5 fruit fly cellular contexts compared by ENCODE assay signal in the genomic region with DNA sequence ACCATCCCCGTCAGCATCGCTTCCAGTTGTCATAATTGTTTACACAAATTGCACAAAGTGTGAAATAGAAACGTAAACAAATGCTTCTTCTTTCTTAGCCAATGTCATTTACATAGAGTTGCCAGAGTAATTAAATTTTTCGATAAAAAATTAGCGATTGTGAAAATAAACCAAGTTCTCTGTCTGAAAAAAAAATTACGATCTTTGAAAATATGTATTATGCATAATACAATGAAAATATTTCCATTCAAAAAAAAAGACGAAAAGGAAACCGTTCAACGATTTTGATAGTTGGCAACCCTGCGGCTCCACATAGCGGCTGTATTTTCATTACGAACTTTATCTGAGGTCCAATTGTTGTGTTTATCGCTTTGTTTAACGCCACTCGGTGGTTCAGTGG.
TF ChIP-seq lines count a peak whose summit lies in the region.

A gene (minus strand): TSS at position 105 of the 400 bp plus-strand sequence.
A gene (plus strand): TSS at position 309 of the 400 bp plus-strand sequence.

TF ChIP-seq in whole organism, adult, 20 proteins besides CTCF, POLR2A, EP300 and RAD21 (continued from another document):
- TF ChIP-seq tj (GFP tag; optimal IDR thresholded peaks at IDR 0.05; lab: Kevin White, UChicago) (peak; percentile 71), ovo (GFP tag; optimal IDR thresholded peaks at IDR 0.05; lab: Kevin White, UChicago) (peak; percentile 52), cnc (optimal IDR thresholded peaks at IDR 0.05; lab: Kevin White, UChicago) (no peak)

TF ChIP-seq in whole organism, embryonic, 481 proteins besides CTCF, POLR2A, EP300 and RAD21 (continued from another document and continues in another):
- TF ChIP-seq kay (GFP tag; optimal IDR thresholded peaks at IDR 0.05; lab: Kevin White, UChicago): peak; percentile 81
- peak; percentile 85 for TF ChIP-seq pum (GFP tag; optimal IDR thresholded peaks at IDR 0.05; lab: Kevin White, UChicago)
- peak; percentile 87 for TF ChIP-seq Hr3 (GFP tag; optimal IDR thresholded peaks at IDR 0.05; lab: Kevin White, UChicago)
- peak; percentile 81 for TF ChIP-seq CG7372 (GFP tag; IDR thresholded peaks at IDR 0.05; lab: Robert Waterston, UW)
- TF ChIP-seq Abd-B (GFP tag; optimal IDR thresholded peaks at IDR 0.05; lab: Kevin White, UChicago): peak; percentile 89
- TF ChIP-seq CG3726 (GFP tag; IDR thresholded peaks at IDR 0.05; lab: Robert Waterston, UW): peak; percentile 70; the same call in 2 of the 3 replicates
- TF ChIP-seq ewg (GFP tag; optimal IDR thresholded peaks at IDR 0.05; lab: Kevin White, UChicago): peak; percentile 81
- peak; percentile 91 for TF ChIP-seq seq (GFP tag; IDR thresholded peaks at IDR 0.05; lab: Robert Waterston, UW)
- peak; percentile 89 for TF ChIP-seq salm (tag; optimal IDR thresholded peaks at IDR 0.05; lab: Kevin White, UChicago)
- peak; percentile 88 for TF ChIP-seq chm (GFP tag; IDR thresholded peaks at IDR 0.05; lab: Robert Waterston, UW)
- peak; percentile 31 for TF ChIP-seq p53 (GFP tag; optimal IDR thresholded peaks at IDR 0.05; lab: Kevin White, UChicago)
- TF ChIP-seq btn (GFP tag; optimal IDR thresholded peaks at IDR 0.05; lab: Kevin White, UChicago): peak; percentile 64
- peak; percentile 47 for TF ChIP-seq Usf (GFP tag; optimal IDR thresholded peaks at IDR 0.05; lab: Kevin White, UChicago)
- TF ChIP-seq CG10654 (GFP tag; optimal IDR thresholded peaks at IDR 0.05; lab: Kevin White, UChicago): peak; percentile 86
- peak; percentile 76 for TF ChIP-seq dimm (GFP tag; IDR thresholded peaks at IDR 0.05; lab: Robert Waterston, UW)
- TF ChIP-seq CG2199 (GFP tag; IDR thresholded peaks at IDR 0.05; lab: Robert Waterston, UW): peak; percentile 72; the same call in 1 of the 3 replicates
- TF ChIP-seq hkb (optimal IDR thresholded peaks at IDR 0.05; lab: Kevin White, UChicago): no peak
- peak; percentile 95 for TF ChIP-seq hkb (GFP tag; IDR thresholded peaks at IDR 0.05; lab: Robert Waterston, UW)
- TF ChIP-seq fd96Cb (tag; optimal IDR thresholded peaks at IDR 0.05; lab: Kevin White, UChicago): peak; percentile 89
- 0 out of 2 replicates have a peak, but pooled peaks have one; percentile 27 for TF ChIP-seq inv (GFP tag; IDR thresholded peaks at IDR 0.05; lab: Robert Waterston, UW; ENCODE audit: partially characterized antibody)
- TF ChIP-seq Kr (GFP tag; optimal IDR thresholded peaks at IDR 0.05; lab: Kevin White, UChicago): no peak
- no peak for TF ChIP-seq sqz (GFP tag; optimal IDR thresholded peaks at IDR 0.05; lab: Kevin White, UChicago)
- TF ChIP-seq emc (GFP tag; optimal IDR thresholded peaks at IDR 0.05; lab: Kevin White, UChicago): peak; percentile 73
- peak; percentile 93 for TF ChIP-seq tgo (GFP tag; IDR thresholded peaks at IDR 0.05; lab: Robert Waterston, UW)
- peak; percentile 60 for TF ChIP-seq CG4404 (GFP tag; IDR thresholded peaks at IDR 0.05; lab: Robert Waterston, UW)
- TF ChIP-seq al (GFP tag; IDR thresholded peaks at IDR 0.05; lab: Robert Waterston, UW): peak; percentile 83
- TF ChIP-seq tx (GFP tag; optimal IDR thresholded peaks at IDR 0.05; lab: Kevin White, UChicago): peak; percentile 86
- TF ChIP-seq Jarid2 (GFP tag; optimal IDR thresholded peaks at IDR 0.05; lab: Kevin White, UChicago): peak; percentile 28
- TF ChIP-seq CG10147 (GFP tag; optimal IDR thresholded peaks at IDR 0.05; lab: Kevin White, UChicago): peak; percentile 84
- TF ChIP-seq NK7.1 (GFP tag; optimal IDR thresholded peaks at IDR 0.05; lab: Kevin White, UChicago): peak; percentile 68

TF ChIP-seq in whole organism, prepupa, 60 proteins besides CTCF, POLR2A, EP300 and RAD21 (continued from another document and continues in another):
- TF ChIP-seq CG6163 (GFP tag; IDR thresholded peaks at IDR 0.05; lab: Robert Waterston, UW) (peak; percentile 96), CG3032 (tag; optimal IDR thresholded peaks at IDR 0.05; lab: Kevin White, UChicago) (peak; percentile 82), Eip93F (GFP tag; optimal IDR thresholded peaks at IDR 0.05; lab: Kevin White, UChicago) (no peak), fd59A (GFP tag; optimal IDR thresholded peaks at IDR 0.05; lab: Kevin White, UChicago) (peak; percentile 73), vri (GFP tag; optimal IDR thresholded peaks at IDR 0.05; lab: Kevin White, UChicago) (no peak), OdsH (GFP tag; optimal IDR thresholded peaks at IDR 0.05; lab: Kevin White, UChicago) (peak; percentile 90), topi (GFP tag; optimal IDR thresholded peaks at IDR 0.05; lab: Kevin White, UChicago) (peak; percentile 89), CG10669 (GFP tag; optimal IDR thresholded peaks at IDR 0.05; lab: Kevin White, UChicago) (no peak), CG1621 (tag; optimal IDR thresholded peaks at IDR 0.05; lab: Kevin White, UChicago) (peak; percentile 79), dac (GFP tag; optimal IDR thresholded peaks at IDR 0.05; lab: Kevin White, UChicago) (no peak), Eip75B (GFP tag; optimal IDR thresholded peaks at IDR 0.05; lab: Kevin White, UChicago) (no peak), Eip78C (GFP tag; lab: Kevin White, UChicago) (peak; percentile 97), svp (GFP tag; lab: Kevin White, UChicago) (no peak), CG11762 (GFP tag; optimal IDR thresholded peaks at IDR 0.05; lab: Kevin White, UChicago; ENCODE audit: insufficient read depth) (peak; percentile 82), Lpt (GFP tag; optimal IDR thresholded peaks at IDR 0.05; lab: Kevin White, UChicago) (peak; percentile 80), acj6 (GFP tag; optimal IDR thresholded peaks at IDR 0.05; lab: Kevin White, UChicago) (peak; percentile 91), fkh (GFP tag; optimal IDR thresholded peaks at IDR 0.05; lab: Kevin White, UChicago) (peak; percentile 95), Met (GFP tag; optimal IDR thresholded peaks at IDR 0.05; lab: Kevin White, UChicago) (no peak), achi (GFP tag; optimal IDR thresholded peaks at IDR 0.05; lab: Kevin White, UChicago) (peak; percentile 97), CG8119 (GFP tag; IDR thresholded peaks at IDR 0.05; lab: Robert Waterston, UW) (peak; percentile 94), CG6854 (GFP tag; optimal IDR thresholded peaks at IDR 0.05; lab: Kevin White, UChicago) (peak; percentile 75), dsx (GFP tag; optimal IDR thresholded peaks at IDR 0.05; lab: Kevin White, UChicago; ENCODE audit: poor library complexity, severe bottlenecking) (peak; percentile 85), CG3919 (GFP tag; optimal IDR thresholded peaks at IDR 0.05; lab: Kevin White, UChicago) (no peak), Hr39 (GFP tag; optimal IDR thresholded peaks at IDR 0.05; lab: Kevin White, UChicago) (peak; percentile 91), net (GFP tag; optimal IDR thresholded peaks at IDR 0.05; lab: Kevin White, UChicago) (no peak), spab (GFP tag; optimal IDR thresholded peaks at IDR 0.05; lab: Kevin White, UChicago) (no peak), CG15336 (GFP tag; IDR thresholded peaks at IDR 0.05; lab: Robert Waterston, UW) (peak; percentile 96), CG9139 (GFP tag; optimal IDR thresholded peaks at IDR 0.05; lab: Kevin White, UChicago) (no peak), salr (GFP tag; optimal IDR thresholded peaks at IDR 0.05; lab: Kevin White, UChicago) (peak in 1 of 2 experiments; percentile 54), CG11902 (GFP tag; optimal IDR thresholded peaks at IDR 0.05; lab: Kevin White, UChicago) (no peak), ss (GFP tag; optimal IDR thresholded peaks at IDR 0.05; lab: Kevin White, UChicago) (no peak), pdm3 (GFP tag; optimal IDR thresholded peaks at IDR 0.05; lab: Kevin White, UChicago) (no peak), lz (GFP tag; optimal IDR thresholded peaks at IDR 0.05; lab: Kevin White, UChicago) (peak; percentile 92)

TF ChIP-seq in whole organism, pupa, 21 proteins besides CTCF, POLR2A, EP300 and RAD21 (continued from another document):
- TF ChIP-seq gl (tag; optimal IDR thresholded peaks at IDR 0.05; lab: Kevin White, UChicago): peak; percentile 69

TF ChIP-seq in whole organism, wandering third instar larva, 38 proteins besides CTCF, POLR2A, EP300 and RAD21 (continued from another document):
- TF ChIP-seq Hr83 (GFP tag; optimal IDR thresholded peaks at IDR 0.05; lab: Kevin White, UChicago; ENCODE audit: poor library complexity, severe bottlenecking): peak; percentile 72
- peak; percentile 87 for TF ChIP-seq Jra (GFP tag; optimal IDR thresholded peaks at IDR 0.05; lab: Kevin White, UChicago)
- no peak for TF ChIP-seq br (GFP tag; optimal IDR thresholded peaks at IDR 0.05; lab: Kevin White, UChicago)
- TF ChIP-seq woc (GFP tag; optimal IDR thresholded peaks at IDR 0.05; lab: Kevin White, UChicago): peak; percentile 84
